Fruit fly (Drosophila melanogaster) whole organism, larva: ENCODE results near the gene CG3123.

ENCODE experiments used
- noc ChIP-seq: fragments of 200-800 bp; sonication (Bioruptor generic); optimal IDR thresholded peaks from 3 replicates; lab custom pipeline; 2019; ENCODE audit warnings: missing biosample characterization, mild to moderate bottlenecking, missing genetic modification characterization, moderate library complexity

Gene CG3123

DNA sequence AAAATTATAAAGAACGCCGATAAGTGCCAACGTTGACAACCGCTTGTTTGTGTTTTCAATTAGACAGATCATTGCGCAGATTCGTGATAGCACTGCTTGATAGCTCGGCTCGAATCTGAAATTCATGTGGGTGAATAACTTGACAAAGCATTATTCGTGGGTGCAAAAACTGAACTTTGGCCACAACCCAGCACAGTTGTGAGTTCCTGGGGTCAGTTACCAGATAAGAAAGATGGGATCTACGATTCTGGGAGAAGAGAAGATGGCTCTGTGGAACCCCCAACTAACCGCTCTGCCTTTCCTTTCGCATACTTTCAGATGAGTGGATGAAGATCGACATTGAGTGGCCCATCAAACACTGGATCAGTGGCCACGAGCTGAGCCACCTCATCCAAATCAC is 14.5 kb downstream of the CG3123 start:
- TF ChIP-seq noc (tag; lab: Kevin White, UChicago): peak; percentile 79

- TF ChIP-seq noc (tag; lab: Kevin White, UChicago): peak; percentile 49
Measured at dm6 chr2L:2808038-2808699, 17.1 kb downstream of the CG3123 start.

DNA sequence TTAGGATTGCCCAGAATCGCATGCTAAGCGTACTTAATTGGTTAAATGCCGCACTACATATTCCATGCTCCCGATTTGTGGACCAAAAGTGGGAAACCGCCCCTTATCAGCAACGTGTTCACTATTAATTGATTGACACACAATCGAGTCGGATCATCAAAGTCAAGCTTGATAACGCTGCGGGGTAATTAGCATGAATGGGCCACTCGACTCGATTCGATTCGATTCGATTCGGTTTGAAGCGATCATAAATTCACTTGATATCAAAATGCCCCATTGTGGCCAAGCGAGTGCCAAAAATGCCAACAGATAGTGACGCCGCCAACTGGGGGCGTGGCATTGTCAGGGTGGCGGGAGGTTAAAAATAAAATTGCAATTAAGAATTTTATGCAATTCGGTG is 17.7 kb downstream of the CG3123 start:
- TF ChIP-seq noc (tag; lab: Kevin White, UChicago): no peak

- no peak for TF ChIP-seq noc (tag; lab: Kevin White, UChicago)
Measured at dm6 chr2L:2806190-2806763, 19.0 kb downstream of the CG3123 start.

DNA sequence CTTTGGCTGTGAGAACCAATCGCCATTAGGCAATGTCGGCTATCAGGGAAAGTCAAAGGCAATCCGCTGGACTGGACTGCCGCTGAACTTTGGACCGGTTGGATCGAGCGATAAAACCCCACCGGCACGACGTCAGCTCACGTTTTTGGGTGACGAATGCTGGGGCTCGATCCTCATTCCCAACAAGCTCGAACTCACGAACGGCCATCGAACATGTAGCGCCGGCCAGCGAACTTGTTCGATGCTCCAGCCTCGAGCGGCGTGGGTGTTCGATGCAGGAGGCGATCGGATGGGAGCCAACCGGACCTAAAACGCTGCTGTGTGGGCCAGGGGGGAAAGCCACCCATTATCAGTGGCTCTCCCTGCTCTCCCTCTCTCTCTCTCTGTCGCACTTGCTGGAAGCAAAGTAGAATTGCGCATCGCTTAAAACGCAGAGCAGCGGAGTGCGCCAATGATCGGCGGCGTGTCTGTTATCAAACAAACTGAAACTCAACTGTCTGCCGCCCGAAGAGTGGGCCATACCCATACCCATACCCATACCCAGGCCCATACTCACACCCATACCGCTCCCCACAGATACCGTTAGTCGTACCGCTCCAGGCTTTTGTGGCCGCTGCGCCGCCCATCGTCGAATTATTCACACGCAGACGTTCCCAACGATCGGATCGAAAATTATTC is 20.5 kb downstream of the CG3123 start, which contains the start of gene daw:
Gene daw (plus strand): TSS at position 628 of the 678 bp plus-strand sequence.
- TF ChIP-seq noc (tag; lab: Kevin White, UChicago): peak; percentile 5

DNA sequence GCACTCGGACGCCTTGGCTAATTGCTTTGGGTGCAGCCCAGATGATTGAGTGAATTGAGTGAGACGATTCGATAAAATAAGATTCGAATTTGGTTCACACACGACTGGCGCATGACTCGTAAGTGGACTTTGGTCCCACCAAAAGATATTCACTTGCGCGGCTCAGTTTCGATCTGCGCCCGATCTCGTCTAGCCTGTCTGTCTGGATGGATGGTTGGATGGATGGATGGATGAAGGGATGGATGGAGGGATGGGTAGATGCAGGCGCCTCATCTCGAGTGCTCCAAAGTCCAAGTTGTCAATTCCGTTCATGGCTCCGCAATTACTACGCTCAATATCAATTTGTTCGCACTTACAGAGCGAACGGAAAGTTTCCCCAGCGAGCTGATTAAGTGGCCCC is 22.8 kb downstream of the CG3123 start:
- no peak for TF ChIP-seq noc (tag; lab: Kevin White, UChicago)

- peak; percentile 35 for TF ChIP-seq noc (tag; lab: Kevin White, UChicago)
Measured at dm6 chr2L:2800956-2801776, 24.1 kb downstream of the CG3123 start.

DNA sequence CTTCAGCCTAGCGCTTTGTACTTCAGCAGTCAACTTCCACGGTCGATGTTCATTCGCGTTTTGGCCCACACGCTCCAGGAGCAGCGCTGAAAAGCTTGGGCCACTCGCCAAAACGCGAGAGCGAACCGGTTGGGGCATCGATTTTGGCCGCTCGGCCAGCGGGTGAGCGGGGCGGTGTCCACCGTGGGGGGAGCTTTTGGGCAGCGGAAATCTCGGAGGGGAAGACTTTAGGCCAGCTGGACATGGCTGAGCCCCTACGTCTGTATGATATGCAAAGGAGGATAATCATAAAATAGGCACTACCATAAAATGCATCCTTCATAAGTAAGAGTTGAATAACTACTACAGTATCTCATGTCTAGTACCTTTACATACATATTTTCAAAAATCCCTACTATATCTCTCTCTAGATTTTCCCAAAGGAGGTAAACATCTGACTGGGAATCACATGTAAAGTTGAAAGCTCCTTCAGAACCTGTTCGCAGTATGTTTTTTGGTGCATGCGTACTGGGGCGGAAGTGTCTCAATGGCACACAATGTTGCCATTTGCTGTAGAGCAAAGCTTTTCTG is 25.3 kb downstream of the CG3123 start, which contains the start of gene Syt1:
Gene Syt1 (minus strand): TSS at position 71 of the 570 bp plus-strand sequence.
- no peak for TF ChIP-seq noc (tag; lab: Kevin White, UChicago)

DNA sequence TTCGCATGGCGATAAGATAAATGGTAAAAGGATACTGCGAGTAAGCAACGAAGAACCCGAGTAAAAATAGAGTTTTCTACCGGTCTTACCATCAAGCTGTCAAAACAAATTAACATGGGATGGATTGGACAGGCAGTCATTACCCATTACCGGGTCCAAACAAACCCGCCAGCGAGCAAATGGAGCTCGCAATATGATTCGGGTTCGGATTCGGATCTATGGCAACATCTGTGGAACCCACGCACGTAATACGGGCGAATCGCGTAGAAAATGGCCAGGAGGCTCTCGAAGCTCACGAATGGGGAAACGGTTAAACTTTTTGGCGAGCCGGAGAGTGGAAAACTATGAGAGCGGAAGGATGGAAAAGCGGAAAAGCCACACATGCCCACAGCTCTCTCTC is 28.1 kb downstream of the CG3123 start:
- TF ChIP-seq noc (tag; lab: Kevin White, UChicago): no peak

- no peak for TF ChIP-seq noc (tag; lab: Kevin White, UChicago)
Measured at dm6 chr2L:2782790-2783189, 42.5 kb downstream of the CG3123 start.
